Fruit fly (Drosophila melanogaster): ENCODE results near the gene mthl1.

dm6 chrX:16647737-16648434 is 7.1 kb downstream of the mthl1 start:
- no peak for TF ChIP-seq kay (GFP tag; ENCODE audit: borderline replicate concordance)
- no peak for TF ChIP-seq CG7101 (tag; optimal IDR thresholded peaks at IDR 0.05)
- TF ChIP-seq CG33017 (tag; optimal IDR thresholded peaks at IDR 0.05) = no peak
- no peak for TF ChIP-seq CG1620 (GFP tag; optimal IDR thresholded peaks at IDR 0.05)
- TF ChIP-seq CG14711 (tag; optimal IDR thresholded peaks at IDR 0.05) = no peak
- no peak for TF ChIP-seq CG12768 (GFP tag; optimal IDR thresholded peaks at IDR 0.05)
- TF ChIP-seq ovo (GFP tag; optimal IDR thresholded peaks at IDR 0.05) = no peak
- peak; percentile 85 for TF ChIP-seq tj (GFP tag; optimal IDR thresholded peaks at IDR 0.05)
- TF ChIP-seq pad (GFP tag; optimal IDR thresholded peaks at IDR 0.05) = no peak
- TF ChIP-seq cic (GFP tag; optimal IDR thresholded peaks at IDR 0.05) = no peak
- no peak for TF ChIP-seq CG11617 (GFP tag; optimal IDR thresholded peaks at IDR 0.05)
- no peak for TF ChIP-seq Clk (GFP tag; optimal IDR thresholded peaks at IDR 0.05)
- no peak for TF ChIP-seq bab1 (GFP tag; optimal IDR thresholded peaks at IDR 0.05)
